Comparison of ENCODE assay signal across 1 fruit fly cellular context in genomic region chr3R:32032885-32033284, dm6.
TF ChIP-seq lines count a peak whose summit lies in the region.

No protein-coding gene starts in this region.

TF ChIP-seq in whole organism, embryonic, 481 proteins besides CTCF, POLR2A, EP300 and RAD21 (continued from another document and continues in another):
- no peak for TF ChIP-seq tx (GFP tag; optimal IDR thresholded peaks at IDR 0.05; lab: Kevin White, UChicago)
- no peak for TF ChIP-seq CG9817 (tag; optimal IDR thresholded peaks at IDR 0.05; lab: Kevin White, UChicago)
- TF ChIP-seq CG9932 (GFP tag; IDR thresholded peaks at IDR 0.05; lab: Robert Waterston, UW): no peak
- no peak for TF ChIP-seq Atf3 (GFP tag; optimal IDR thresholded peaks at IDR 0.05; lab: Kevin White, UChicago)
- TF ChIP-seq nerfin-2 (GFP tag; IDR thresholded peaks at IDR 0.05; lab: Robert Waterston, UW; ENCODE audit: partially characterized antibody): no peak
- TF ChIP-seq Oaz (GFP tag; IDR thresholded peaks at IDR 0.05; lab: Robert Waterston, UW): no peak
- TF ChIP-seq fd64A (GFP tag; optimal IDR thresholded peaks at IDR 0.05; lab: Kevin White, UChicago): no peak
- no peak for TF ChIP-seq PHDP (tag; optimal IDR thresholded peaks at IDR 0.05; lab: Kevin White, UChicago)
- no peak for TF ChIP-seq CkIIα-i1 (GFP tag; IDR thresholded peaks at IDR 0.05; lab: Robert Waterston, UW)
- TF ChIP-seq Dbx (GFP tag; IDR thresholded peaks at IDR 0.05; lab: Robert Waterston, UW): no peak
- no peak for TF ChIP-seq CG6813 (GFP tag; optimal IDR thresholded peaks at IDR 0.05; lab: Kevin White, UChicago)
- peak in 1 of 2 experiments; percentile 15 for TF ChIP-seq dpn (GFP tag; optimal IDR thresholded peaks at IDR 0.05; lab: Kevin White, UChicago)
- no peak for TF ChIP-seq exex (tag; optimal IDR thresholded peaks at IDR 0.05; lab: Kevin White, UChicago)
- no peak for TF ChIP-seq Abd-B (GFP tag; optimal IDR thresholded peaks at IDR 0.05; lab: Kevin White, UChicago)
- peak; percentile 27 for TF ChIP-seq CG7839 (tag; optimal IDR thresholded peaks at IDR 0.05; lab: Kevin White, UChicago)
- TF ChIP-seq CG11247 (GFP tag; IDR thresholded peaks at IDR 0.05; lab: Robert Waterston, UW): no peak
- TF ChIP-seq HLH54F (GFP tag; optimal IDR thresholded peaks at IDR 0.05; lab: Kevin White, UChicago): no peak
- no peak for TF ChIP-seq luna (GFP tag; optimal IDR thresholded peaks at IDR 0.05; lab: Kevin White, UChicago)
- no peak for TF ChIP-seq CG3726 (GFP tag; IDR thresholded peaks at IDR 0.05; lab: Robert Waterston, UW)
- peak; percentile 33 for TF ChIP-seq Sox102F (GFP tag; optimal IDR thresholded peaks at IDR 0.05; lab: Kevin White, UChicago)
- TF ChIP-seq Max (GFP tag; optimal IDR thresholded peaks at IDR 0.05; lab: Kevin White, UChicago): no peak
- TF ChIP-seq CG32772 (GFP tag; IDR thresholded peaks at IDR 0.05; lab: Robert Waterston, UW): 0 out of 2 replicates have a peak, but pooled peaks have one; percentile 26
- TF ChIP-seq HmgD (GFP tag; optimal IDR thresholded peaks at IDR 0.05; lab: Kevin White, UChicago): no peak
- no peak for TF ChIP-seq dm (GFP tag; optimal IDR thresholded peaks at IDR 0.05; lab: Kevin White, UChicago)
- no peak for TF ChIP-seq grau (tag; optimal IDR thresholded peaks at IDR 0.05; lab: Kevin White, UChicago)
- no peak for TF ChIP-seq CG9797 (GFP tag; optimal IDR thresholded peaks at IDR 0.05; lab: Kevin White, UChicago)
- TF ChIP-seq Blimp-1 (GFP tag; optimal IDR thresholded peaks at IDR 0.05; lab: Kevin White, UChicago): peak; percentile 11
- TF ChIP-seq Doc3 (GFP tag; IDR thresholded peaks at IDR 0.05; lab: Robert Waterston, UW; ENCODE audit: partially characterized antibody): no peak
- no peak for TF ChIP-seq schlank (tag; optimal IDR thresholded peaks at IDR 0.05; lab: Kevin White, UChicago)
- TF ChIP-seq CG5245 (GFP tag; optimal IDR thresholded peaks at IDR 0.05; lab: Kevin White, UChicago): no peak
- TF ChIP-seq rib (GFP tag; IDR thresholded peaks at IDR 0.05; lab: Robert Waterston, UW): no peak
- TF ChIP-seq Dek (tag; optimal IDR thresholded peaks at IDR 0.05; lab: Kevin White, UChicago): no peak
- no peak for TF ChIP-seq CG30431 (GFP tag; optimal IDR thresholded peaks at IDR 0.05; lab: Kevin White, UChicago)
- no peak for TF ChIP-seq jigr1 (GFP tag; IDR thresholded peaks at IDR 0.05; lab: Robert Waterston, UW)
- TF ChIP-seq CG15696 (tag; optimal IDR thresholded peaks at IDR 0.05; lab: Kevin White, UChicago): no peak
- TF ChIP-seq HHEX (GFP tag; optimal IDR thresholded peaks at IDR 0.05; lab: Kevin White, UChicago): no peak
- 0 out of 2 replicates have a peak, but pooled peaks have one; percentile 14 for TF ChIP-seq CG31441 (GFP tag; IDR thresholded peaks at IDR 0.05; lab: Robert Waterston, UW)
- no peak for TF ChIP-seq gfzf (GFP tag; optimal IDR thresholded peaks at IDR 0.05; lab: Kevin White, UChicago)
- TF ChIP-seq D19B (GFP tag; optimal IDR thresholded peaks at IDR 0.05; lab: Kevin White, UChicago): no peak
- TF ChIP-seq ems (GFP tag; optimal IDR thresholded peaks at IDR 0.05; lab: Kevin White, UChicago): no peak
- TF ChIP-seq CG8944 (GFP tag; optimal IDR thresholded peaks at IDR 0.05; lab: Kevin White, UChicago): no peak
- no peak for TF ChIP-seq Dll (GFP tag; IDR thresholded peaks at IDR 0.05; lab: Robert Waterston, UW; ENCODE audit: partially characterized antibody)
- no peak for TF ChIP-seq jumu (GFP tag; optimal IDR thresholded peaks at IDR 0.05; lab: Kevin White, UChicago)
- TF ChIP-seq CG15011 (GFP tag; optimal IDR thresholded peaks at IDR 0.05; lab: Kevin White, UChicago): no peak
- TF ChIP-seq CG10366 (GFP tag; IDR thresholded peaks at IDR 0.05; lab: Robert Waterston, UW): peak; percentile 17; the same call in 1 of the 2 replicates
- no peak for TF ChIP-seq Nf-YB (GFP tag; optimal IDR thresholded peaks at IDR 0.05; lab: Kevin White, UChicago)
- TF ChIP-seq Hr78 (GFP tag; optimal IDR thresholded peaks at IDR 0.05; lab: Kevin White, UChicago): no peak
- TF ChIP-seq CG10979 (tag; optimal IDR thresholded peaks at IDR 0.05; lab: Kevin White, UChicago): no peak
- no peak for TF ChIP-seq CG4404 (GFP tag; IDR thresholded peaks at IDR 0.05; lab: Robert Waterston, UW)
- TF ChIP-seq CG4730 (GFP tag; IDR thresholded peaks at IDR 0.05; lab: Robert Waterston, UW): 0 out of 2 replicates have a peak, but pooled peaks have one; percentile 17
- no peak for TF ChIP-seq CG8281 (tag; optimal IDR thresholded peaks at IDR 0.05; lab: Kevin White, UChicago)
- no peak for TF ChIP-seq Meics (GFP tag; optimal IDR thresholded peaks at IDR 0.05; lab: Kevin White, UChicago)
- no peak for TF ChIP-seq odd (GFP tag; optimal IDR thresholded peaks at IDR 0.05; lab: Kevin White, UChicago)
- TF ChIP-seq CG17361 (GFP tag; IDR thresholded peaks at IDR 0.05; lab: Robert Waterston, UW): 0 out of 3 replicates have a peak, but pooled peaks have one; percentile 26
- TF ChIP-seq CG1792 (GFP tag; optimal IDR thresholded peaks at IDR 0.05; lab: Kevin White, UChicago): no peak
- no peak for TF ChIP-seq CG4854 (GFP tag; optimal IDR thresholded peaks at IDR 0.05; lab: Kevin White, UChicago)
- TF ChIP-seq CG7556 (GFP tag; optimal IDR thresholded peaks at IDR 0.05; lab: Kevin White, UChicago): no peak
- TF ChIP-seq Dfd (GFP tag; optimal IDR thresholded peaks at IDR 0.05; lab: Kevin White, UChicago): no peak
- no peak for TF ChIP-seq CG4617 (GFP tag; optimal IDR thresholded peaks at IDR 0.05; lab: Kevin White, UChicago; ENCODE audit: borderline replicate concordance)
- TF ChIP-seq Med (GFP tag; lab: Kevin White, UChicago): no peak
- TF ChIP-seq CG6254 (GFP tag; optimal IDR thresholded peaks at IDR 0.05; lab: Kevin White, UChicago): no peak
- no peak for TF ChIP-seq tio (GFP tag; optimal IDR thresholded peaks at IDR 0.05; lab: Kevin White, UChicago)
- TF ChIP-seq sd (tag; optimal IDR thresholded peaks at IDR 0.05; lab: Kevin White, UChicago): no peak
- peak; percentile 33; the same call in 1 of the 2 replicates for TF ChIP-seq E2f1 (GFP tag; IDR thresholded peaks at IDR 0.05; lab: Robert Waterston, UW)
- TF ChIP-seq Spps (tag; optimal IDR thresholded peaks at IDR 0.05; lab: Kevin White, UChicago): no peak
- TF ChIP-seq CG18262 (tag; optimal IDR thresholded peaks at IDR 0.05; lab: Kevin White, UChicago): peak; percentile 18
- no peak for TF ChIP-seq CG1024 (GFP tag; IDR thresholded peaks at IDR 0.05; lab: Robert Waterston, UW)
- no peak for TF ChIP-seq sob (GFP tag; IDR thresholded peaks at IDR 0.05; lab: Robert Waterston, UW)
- TF ChIP-seq CG17359 (tag; optimal IDR thresholded peaks at IDR 0.05; lab: Kevin White, UChicago): peak; percentile 33
- no peak for TF ChIP-seq ewg (GFP tag; optimal IDR thresholded peaks at IDR 0.05; lab: Kevin White, UChicago)
- no peak for TF ChIP-seq CG7271 (tag; optimal IDR thresholded peaks at IDR 0.05; lab: Kevin White, UChicago)
- TF ChIP-seq CG2889 (GFP tag; IDR thresholded peaks at IDR 0.05; lab: Robert Waterston, UW): no peak
- no peak for TF ChIP-seq MESR4 (GFP tag; optimal IDR thresholded peaks at IDR 0.05; lab: Kevin White, UChicago)
- TF ChIP-seq CG17829 (tag; optimal IDR thresholded peaks at IDR 0.05; lab: Kevin White, UChicago): no peak
- TF ChIP-seq CG11085 (GFP tag; IDR thresholded peaks at IDR 0.05; lab: Robert Waterston, UW): no peak
- no peak for TF ChIP-seq CG1529 (GFP tag; optimal IDR thresholded peaks at IDR 0.05; lab: Kevin White, UChicago)
- no peak for TF ChIP-seq CG8089 (GFP tag; optimal IDR thresholded peaks at IDR 0.05; lab: Kevin White, UChicago)
- TF ChIP-seq CG2116 (GFP tag; optimal IDR thresholded peaks at IDR 0.05; lab: Kevin White, UChicago): no peak
- no peak for TF ChIP-seq CG4328 (GFP tag; optimal IDR thresholded peaks at IDR 0.05; lab: Kevin White, UChicago)
- no peak for TF ChIP-seq zen (tag; optimal IDR thresholded peaks at IDR 0.05; lab: Kevin White, UChicago)
- peak; percentile 27 for TF ChIP-seq Xbp1 (GFP tag; optimal IDR thresholded peaks at IDR 0.05; lab: Kevin White, UChicago)
- TF ChIP-seq CG13287 (GFP tag; IDR thresholded peaks at IDR 0.05; lab: Robert Waterston, UW; ENCODE audit: partially characterized antibody): no peak
- TF ChIP-seq vvl (GFP tag; IDR thresholded peaks at IDR 0.05; lab: Robert Waterston, UW): 0 out of 2 replicates have a peak, but pooled peaks have one; percentile 24
- no peak for TF ChIP-seq CG10959 (GFP tag; IDR thresholded peaks at IDR 0.05; lab: Robert Waterston, UW)
- no peak for TF ChIP-seq CG6654 (GFP tag; optimal IDR thresholded peaks at IDR 0.05; lab: Kevin White, UChicago)
- TF ChIP-seq CG7987 (GFP tag; optimal IDR thresholded peaks at IDR 0.05; lab: Kevin White, UChicago): no peak
- no peak for TF ChIP-seq klu (GFP tag; IDR thresholded peaks at IDR 0.05; lab: Robert Waterston, UW)
- TF ChIP-seq CG2875 (GFP tag; optimal IDR thresholded peaks at IDR 0.05; lab: Kevin White, UChicago): no peak
- TF ChIP-seq kni (GFP tag; optimal IDR thresholded peaks at IDR 0.05; lab: Kevin White, UChicago): no peak
- TF ChIP-seq Hmx (GFP tag; optimal IDR thresholded peaks at IDR 0.05; lab: Kevin White, UChicago): no peak
- no peak for TF ChIP-seq CG10565 (GFP tag; optimal IDR thresholded peaks at IDR 0.05; lab: Kevin White, UChicago)
- TF ChIP-seq CG32767 (GFP tag; IDR thresholded peaks at IDR 0.05; lab: Robert Waterston, UW): no peak
- no peak for TF ChIP-seq seq (GFP tag; IDR thresholded peaks at IDR 0.05; lab: Robert Waterston, UW)
- TF ChIP-seq toy (GFP tag; IDR thresholded peaks at IDR 0.05; lab: Robert Waterston, UW): no peak
- no peak for TF ChIP-seq CG9876 (GFP tag; optimal IDR thresholded peaks at IDR 0.05; lab: Kevin White, UChicago)
- no peak for TF ChIP-seq NC2β (GFP tag; optimal IDR thresholded peaks at IDR 0.05; lab: Kevin White, UChicago)
- no peak for TF ChIP-seq Neu2 (GFP tag; optimal IDR thresholded peaks at IDR 0.05; lab: Kevin White, UChicago; ENCODE audit: borderline replicate concordance)
- no peak for TF ChIP-seq stwl (tag; optimal IDR thresholded peaks at IDR 0.05; lab: Kevin White, UChicago)
- TF ChIP-seq CG11093 (GFP tag; IDR thresholded peaks at IDR 0.05; lab: Robert Waterston, UW): no peak
- TF ChIP-seq CG6689 (GFP tag; IDR thresholded peaks at IDR 0.05; lab: Robert Waterston, UW): peak; percentile 39; the same call in 1 of the 2 replicates
- no peak for TF ChIP-seq CG13424 (tag; optimal IDR thresholded peaks at IDR 0.05; lab: Kevin White, UChicago)
- no peak for TF ChIP-seq Fer3 (tag; optimal IDR thresholded peaks at IDR 0.05; lab: Kevin White, UChicago)
- no peak for TF ChIP-seq eyg (GFP tag; optimal IDR thresholded peaks at IDR 0.05; lab: Kevin White, UChicago)
- TF ChIP-seq CG11398 (GFP tag; optimal IDR thresholded peaks at IDR 0.05; lab: Kevin White, UChicago): no peak
- no peak for TF ChIP-seq CG8388 (GFP tag; optimal IDR thresholded peaks at IDR 0.05; lab: Kevin White, UChicago)
- TF ChIP-seq CG13624 (GFP tag; optimal IDR thresholded peaks at IDR 0.05; lab: Kevin White, UChicago): no peak
- TF ChIP-seq Vsx1 (GFP tag; optimal IDR thresholded peaks at IDR 0.05; lab: Kevin White, UChicago): no peak
- TF ChIP-seq NFAT (GFP tag; IDR thresholded peaks at IDR 0.05; lab: Robert Waterston, UW): no peak
- TF ChIP-seq maf-S (GFP tag; optimal IDR thresholded peaks at IDR 0.05; lab: Kevin White, UChicago): no peak
- TF ChIP-seq CG17186 (GFP tag; optimal IDR thresholded peaks at IDR 0.05; lab: Kevin White, UChicago): no peak
- no peak for TF ChIP-seq pum (GFP tag; optimal IDR thresholded peaks at IDR 0.05; lab: Kevin White, UChicago)
- TF ChIP-seq Hr39 (optimal IDR thresholded peaks at IDR 0.05; lab: Kevin White, UChicago): no peak
- no peak for TF ChIP-seq CG7928 (GFP tag; optimal IDR thresholded peaks at IDR 0.05; lab: Kevin White, UChicago)
- TF ChIP-seq CG17612 (GFP tag; IDR thresholded peaks at IDR 0.05; lab: Robert Waterston, UW): no peak
- peak; percentile 12 for TF ChIP-seq Sox100B (GFP tag; optimal IDR thresholded peaks at IDR 0.05; lab: Kevin White, UChicago)
- TF ChIP-seq unpg (GFP tag; optimal IDR thresholded peaks at IDR 0.05; lab: Kevin White, UChicago): peak; percentile 30
- no peak for TF ChIP-seq Optix (GFP tag; IDR thresholded peaks at IDR 0.05; lab: Robert Waterston, UW)
- no peak for TF ChIP-seq CG18619 (GFP tag; optimal IDR thresholded peaks at IDR 0.05; lab: Kevin White, UChicago)
- no peak for TF ChIP-seq usp (GFP tag; optimal IDR thresholded peaks at IDR 0.05; lab: Kevin White, UChicago)
- TF ChIP-seq CG17385 (GFP tag; optimal IDR thresholded peaks at IDR 0.05; lab: Kevin White, UChicago): no peak
- no peak for TF ChIP-seq chinmo (GFP tag; IDR thresholded peaks at IDR 0.05; lab: Robert Waterston, UW; ENCODE audit: partially characterized antibody)
- TF ChIP-seq CG3281 (GFP tag; optimal IDR thresholded peaks at IDR 0.05; lab: Kevin White, UChicago): no peak
- TF ChIP-seq ac (GFP tag; optimal IDR thresholded peaks at IDR 0.05; lab: Kevin White, UChicago): no peak
- TF ChIP-seq ken (GFP tag; IDR thresholded peaks at IDR 0.05; lab: Robert Waterston, UW): 0 out of 3 replicates have a peak, but pooled peaks have one; percentile 26
- no peak for TF ChIP-seq GATAe (GFP tag; conservative IDR thresholded peaks at IDR 0.05; lab: Robert Waterston, UW)
- no peak for TF ChIP-seq TFAM (GFP tag; optimal IDR thresholded peaks at IDR 0.05; lab: Kevin White, UChicago)
- no peak for TF ChIP-seq Lim3 (GFP tag; IDR thresholded peaks at IDR 0.05; lab: Robert Waterston, UW)
- no peak for TF ChIP-seq CG15514 (GFP tag; optimal IDR thresholded peaks at IDR 0.05; lab: Kevin White, UChicago)
- no peak for TF ChIP-seq Lhr (GFP tag; optimal IDR thresholded peaks at IDR 0.05; lab: Kevin White, UChicago)
- no peak for TF ChIP-seq pros (GFP tag; optimal IDR thresholded peaks at IDR 0.05; lab: Kevin White, UChicago)
- TF ChIP-seq CG16863 (GFP tag; optimal IDR thresholded peaks at IDR 0.05; lab: Kevin White, UChicago): no peak
- peak; percentile 33; the same call in 1 of the 2 replicates for TF ChIP-seq ap (GFP tag; IDR thresholded peaks at IDR 0.05; lab: Robert Waterston, UW)
- TF ChIP-seq corto (GFP tag; optimal IDR thresholded peaks at IDR 0.05; lab: Kevin White, UChicago): no peak
- TF ChIP-seq vfl (GFP tag; optimal IDR thresholded peaks at IDR 0.05; lab: Kevin White, UChicago): no peak
- TF ChIP-seq CG13894 (tag; optimal IDR thresholded peaks at IDR 0.05; lab: Kevin White, UChicago): no peak
- TF ChIP-seq CG10543 (GFP tag; optimal IDR thresholded peaks at IDR 0.05; lab: Kevin White, UChicago): no peak
- no peak for TF ChIP-seq CG12744 (GFP tag; optimal IDR thresholded peaks at IDR 0.05; lab: Kevin White, UChicago)
- no peak for TF ChIP-seq YL-1 (GFP tag; optimal IDR thresholded peaks at IDR 0.05; lab: Kevin White, UChicago)
